Worm (Caenorhabditis elegans) whole organism, mixed stage, embryonic: ENCODE data around the gene Y47D3A.32.

Source experiments
- M03D4.4 ChIP-seq: sonication (generic microtip); optimal IDR thresholded peaks from 2 replicates; lab custom pipeline; 2017; ENCODE audit warnings: mild to moderate bottlenecking, missing genetic modification characterization, missing compliant biosample characterization
- bed-3 ChIP-seq: fragments of 200-800 bp; sonication (Bioruptor generic); optimal IDR thresholded peaks from 3 replicates; lab custom pipeline; 2018; ENCODE audit warnings: mild to moderate bottlenecking, missing genetic modification characterization, moderate library complexity, missing compliant biosample characterization
- blmp-1 ChIP-seq: fragments of 150-350 bp; optimal IDR thresholded peaks from 2 replicates; lab custom pipeline; 2014; ENCODE audit warnings: missing biosample characterization, missing genetic modification characterization
- ceh-39 ChIP-seq: fragments of 150-350 bp; optimal IDR thresholded peaks from 2 replicates; lab custom pipeline; 2014; ENCODE audit warnings: missing biosample characterization, missing genetic modification characterization
- ceh-43 ChIP-seq: fragments of 200-800 bp; sonication (Bioruptor generic); optimal IDR thresholded peaks from 2 replicates; lab custom pipeline; 2018; ENCODE audit warnings: mild to moderate bottlenecking, missing genetic modification characterization, moderate library complexity, missing compliant biosample characterization
- ceh-83 ChIP-seq: fragments of 200-800 bp; sonication (Bioruptor generic); optimal IDR thresholded peaks from 2 replicates; lab custom pipeline; 2018; ENCODE audit warnings: mild to moderate bottlenecking, missing genetic modification characterization, missing compliant biosample characterization
- ces-1 ChIP-seq: fragments of 150-350 bp; optimal IDR thresholded peaks from 2 replicates; lab custom pipeline; 2014; ENCODE audit warnings: missing biosample characterization, missing genetic modification reagents, missing genetic modification characterization
- cnd-1 ChIP-seq: fragments of 200-800 bp; sonication (Bioruptor generic); optimal IDR thresholded peaks from 2 replicates; lab custom pipeline; 2018; ENCODE audit warnings: mild to moderate bottlenecking, missing genetic modification characterization, missing compliant biosample characterization
- drap-1 ChIP-seq: fragments of 200-800 bp; sonication (Bioruptor generic); optimal IDR thresholded peaks from 3 replicates; lab custom pipeline; 2018; ENCODE audit warnings: mild to moderate bottlenecking, missing genetic modification characterization, missing compliant biosample characterization
- elt-1 ChIP-seq: sonication (generic microtip); optimal IDR thresholded peaks from 2 replicates; lab custom pipeline; 2017; ENCODE audit warnings: missing genetic modification characterization, mild to moderate bottlenecking, missing compliant biosample characterization, antibody characterized with exemption, moderate library complexity, borderline replicate concordance; ENCODE audit not compliant: insufficient read depth
- flh-1 ChIP-seq: fragments of 200-800 bp; sonication (Bioruptor generic); optimal IDR thresholded peaks from 2 replicates; lab custom pipeline; 2018; ENCODE audit warnings: mild to moderate bottlenecking, missing genetic modification characterization, moderate library complexity, missing compliant biosample characterization
- ham-2 ChIP-seq: fragments of 200-800 bp; sonication (Bioruptor generic); optimal IDR thresholded peaks from 2 replicates; lab custom pipeline; 2018; ENCODE audit warnings: mild to moderate bottlenecking, missing genetic modification characterization, missing compliant biosample characterization
- hlh-1 ChIP-seq: fragments of 150-350 bp; optimal IDR thresholded peaks from 2 replicates; lab custom pipeline; 2014; ENCODE audit warnings: missing biosample characterization, missing genetic modification reagents, missing genetic modification characterization
- lin-13 ChIP-seq: fragments of 150-350 bp; optimal IDR thresholded peaks from 2 replicates; lab custom pipeline; 2014; ENCODE audit warnings: missing biosample characterization, missing genetic modification characterization
- lsy-2 ChIP-seq: fragments of 150-350 bp; optimal IDR thresholded peaks from 2 replicates; lab custom pipeline; 2014; ENCODE audit warnings: missing biosample characterization, missing genetic modification characterization
- mab-5 ChIP-seq: fragments of 150-350 bp; optimal IDR thresholded peaks from 2 replicates; lab custom pipeline; 2014; ENCODE audit warnings: missing biosample characterization, missing genetic modification characterization
- mep-1 ChIP-seq: fragments of 150-350 bp; optimal IDR thresholded peaks from 2 replicates; lab custom pipeline; 2017; ENCODE audit warnings: missing biosample characterization, missing genetic modification reagents, missing genetic modification characterization, inconsistent platforms
- nhr-12 ChIP-seq: fragments of 150-350 bp; optimal IDR thresholded peaks from 2 replicates; lab custom pipeline; 2014; ENCODE audit warnings: missing biosample characterization, missing genetic modification characterization
- nhr-2 ChIP-seq: fragments of 150-350 bp; optimal IDR thresholded peaks from 2 replicates; lab custom pipeline; 2014; ENCODE audit warnings: missing biosample characterization, missing genetic modification characterization
- nhr-237 ChIP-seq: fragments of 150-350 bp; optimal IDR thresholded peaks from 2 replicates; lab custom pipeline; 2014; ENCODE audit warnings: missing biosample characterization, missing genetic modification characterization
- nhr-28 ChIP-seq: fragments of 150-350 bp; optimal IDR thresholded peaks from 2 replicates; lab custom pipeline; 2014; ENCODE audit warnings: missing biosample characterization, missing genetic modification characterization
- nhr-76 ChIP-seq: sonication (generic microtip); optimal IDR thresholded peaks from 2 replicates; lab custom pipeline; 2017; ENCODE audit warnings: missing biosample characterization, missing genetic modification characterization
- pha-4 ChIP-seq: fragments of 150-350 bp; optimal IDR thresholded peaks from 2 replicates; lab custom pipeline; 2018; ENCODE audit warnings: missing biosample characterization, missing genetic modification reagents, missing genetic modification characterization
- sem-2 ChIP-seq: fragments of 200-800 bp; sonication (Bioruptor generic); optimal IDR thresholded peaks from 2 replicates; lab custom pipeline; 2018; ENCODE audit warnings: mild to moderate bottlenecking, missing genetic modification characterization, missing compliant biosample characterization
- snpc-4 ChIP-seq: fragments of 150-350 bp; optimal IDR thresholded peaks from 2 replicates; lab custom pipeline; 2014; ENCODE audit warnings: missing biosample characterization, missing genetic modification characterization
- sptf-1 ChIP-seq: sonication (generic microtip); optimal IDR thresholded peaks from 2 replicates; lab custom pipeline; 2017; ENCODE audit warnings: mild to moderate bottlenecking, missing genetic modification characterization, moderate library complexity, missing compliant biosample characterization
- tbx-8 ChIP-seq: fragments of 200-800 bp; sonication (Bioruptor generic); optimal IDR thresholded peaks from 2 replicates; lab custom pipeline; 2018; ENCODE audit warnings: mild to moderate bottlenecking, missing genetic modification characterization, moderate library complexity, missing compliant biosample characterization
- unc-120 ChIP-seq: sonication (generic microtip); optimal IDR thresholded peaks from 2 replicates; lab custom pipeline; 2017; ENCODE audit warnings: missing genetic modification characterization, missing compliant biosample characterization; ENCODE audit not compliant: poor library complexity, severe bottlenecking
- unc-39 ChIP-seq: fragments of 150-350 bp; optimal IDR thresholded peaks from 2 replicates; lab custom pipeline; 2014; ENCODE audit warnings: missing biosample characterization, missing genetic modification characterization
- zip-8 ChIP-seq: fragments of 150-350 bp; optimal IDR thresholded peaks from 2 replicates; lab custom pipeline; 2014; ENCODE audit warnings: missing biosample characterization, missing genetic modification characterization
- ztf-11 ChIP-seq: fragments of 150-350 bp; optimal IDR thresholded peaks from 2 replicates; lab custom pipeline; 2014; ENCODE audit warnings: missing biosample characterization, missing genetic modification characterization

Gene Y47D3A.32

ce11 chrIII:11244820-11245219, 7.4 kb upstream of the Y47D3A.32 start, which contains the start of gene rsks-1:
Gene rsks-1 (plus strand): TSS chrIII:11245120.
- no peak for TF ChIP-seq pha-4
- TF ChIP-seq sem-2: no peak
- TF ChIP-seq hlh-1 (tag; lab: Kevin White, UChicago): no peak
- TF ChIP-seq snpc-4 (tag; lab: Kevin White, UChicago): no peak
- no peak for TF ChIP-seq flh-1 (GFP tag; lab: Kevin White, UChicago)
- TF ChIP-seq unc-39 (tag; lab: Kevin White, UChicago): no peak
- TF ChIP-seq nhr-12 (tag; lab: Kevin White, UChicago): no peak
- no peak for TF ChIP-seq sptf-1
- TF ChIP-seq unc-120 (tag; lab: Kevin White, UChicago): no peak
- TF ChIP-seq mab-5: no peak
- TF ChIP-seq ceh-39: no peak
- no peak for TF ChIP-seq elt-1 (tag; lab: Kevin White, UChicago)
- TF ChIP-seq lin-13 (tag; lab: Kevin White, UChicago): no peak
- no peak for TF ChIP-seq ceh-43 (GFP tag; lab: Kevin White, UChicago)
- no peak for TF ChIP-seq M03D4.4 (tag; lab: Kevin White, UChicago)
- no peak for TF ChIP-seq ceh-83 (GFP tag; lab: Kevin White, UChicago)
- no peak for TF ChIP-seq zip-8 (tag; lab: Kevin White, UChicago)
- TF ChIP-seq bed-3: no peak
- no peak for TF ChIP-seq nhr-237 (tag; lab: Kevin White, UChicago)

- TF ChIP-seq sptf-1 (no peak), unc-120 (tag; lab: Kevin White, UChicago) (no peak), flh-1 (GFP tag; lab: Kevin White, UChicago) (no peak), cnd-1 (tag; lab: Kevin White, UChicago) (no peak)
- TF ChIP-seq, all 35 proteins: peak for 0
Measured at ce11 chrIII:11246588-11246987, 5.6 kb upstream of the Y47D3A.32 start.

- TF ChIP-seq nhr-28 (tag; lab: Kevin White, UChicago): no peak
- TF ChIP-seq mep-1 (tag; lab: Kevin White, UChicago): no peak
- TF ChIP-seq ces-1 (GFP tag; lab: Kevin White, UChicago): no peak
- no peak for TF ChIP-seq nhr-2 (tag; lab: Kevin White, UChicago)
- no peak for TF ChIP-seq lin-13 (tag; lab: Kevin White, UChicago)
- no peak for TF ChIP-seq zip-8 (tag; lab: Kevin White, UChicago)
- no peak for TF ChIP-seq ztf-11 (tag; lab: Kevin White, UChicago)
- no peak for TF ChIP-seq tbx-8 (GFP tag; lab: Kevin White, UChicago)
- no peak for TF ChIP-seq ceh-83 (GFP tag; lab: Kevin White, UChicago)
- no peak for TF ChIP-seq drap-1 (GFP tag; lab: Kevin White, UChicago)
- no peak for TF ChIP-seq ceh-43 (GFP tag; lab: Kevin White, UChicago)
- TF ChIP-seq ham-2: no peak
Measured at ce11 chrIII:11248897-11249296, 3.3 kb upstream of the Y47D3A.32 start.

- TF ChIP-seq ceh-39 (no peak), ceh-43 (GFP tag; lab: Kevin White, UChicago) (no peak), unc-120 (tag; lab: Kevin White, UChicago) (no peak), nhr-237 (tag; lab: Kevin White, UChicago) (no peak), nhr-12 (tag; lab: Kevin White, UChicago) (no peak), mep-1 (tag; lab: Kevin White, UChicago) (no peak), lsy-2 (no peak), sptf-1 (no peak), ces-1 (GFP tag; lab: Kevin White, UChicago) (no peak), nhr-2 (tag; lab: Kevin White, UChicago) (no peak), snpc-4 (tag; lab: Kevin White, UChicago) (no peak), nhr-28 (tag; lab: Kevin White, UChicago) (no peak), ztf-11 (tag; lab: Kevin White, UChicago) (no peak)
Measured at ce11 chrIII:11255072-11255471, 2.9 kb downstream of the Y47D3A.32 start.

- TF ChIP-seq ceh-43 (GFP tag; lab: Kevin White, UChicago) (no peak), unc-120 (tag; lab: Kevin White, UChicago) (no peak), snpc-4 (tag; lab: Kevin White, UChicago) (no peak), nhr-76 (no peak), hlh-1 (tag; lab: Kevin White, UChicago) (no peak), nhr-2 (tag; lab: Kevin White, UChicago) (no peak), unc-39 (tag; lab: Kevin White, UChicago) (no peak), pha-4 (no peak), zip-8 (tag; lab: Kevin White, UChicago) (no peak), ces-1 (GFP tag; lab: Kevin White, UChicago) (no peak), blmp-1 (tag; lab: Kevin White, UChicago) (no peak), ham-2 (no peak), ztf-11 (tag; lab: Kevin White, UChicago) (no peak)
Measured at ce11 chrIII:11262089-11262488, 9.9 kb downstream of the Y47D3A.32 start.
